Worm (Caenorhabditis elegans) whole organism, L1 larva: ENCODE results near the gene tpi-1.

Experiments
- aha-1 ChIP-seq: fragments of 150-350 bp; optimal IDR thresholded peaks from 2 replicates; lab custom pipeline; 2014; ENCODE audit warnings: missing biosample characterization, missing genetic modification characterization
- blmp-1 ChIP-seq: fragments of 150-350 bp; optimal IDR thresholded peaks from 2 replicates; lab custom pipeline; 2014; ENCODE audit warnings: missing biosample characterization, missing genetic modification characterization
- ces-1 ChIP-seq: fragments of 150-350 bp; optimal IDR thresholded peaks from 2 replicates; lab custom pipeline; 2014; ENCODE audit warnings: missing biosample characterization, missing genetic modification reagents, missing genetic modification characterization
- dsc-1 ChIP-seq: sonication (generic microtip); optimal IDR thresholded peaks from 2 replicates; lab custom pipeline; 2016; ENCODE audit warnings: mild to moderate bottlenecking, missing genetic modification characterization, missing compliant biosample characterization
- jun-1 ChIP-seq: fragments of 150-350 bp; optimal IDR thresholded peaks from 2 replicates; lab custom pipeline; 2014; ENCODE audit warnings: missing biosample characterization, missing genetic modification reagents, missing genetic modification characterization
- lin-35 ChIP-seq, 2 experiments: fragments of 150-350 bp; optimal IDR thresholded peaks; 2 replicates each; lab custom pipeline; 2014; ENCODE audit warnings: missing biosample characterization in 2 of 2, missing genetic modification characterization in 2 of 2, missing genetic modification reagents in 2 of 2
- lsy-2 ChIP-seq, 2 experiments: fragments of 150-350 bp; optimal IDR thresholded peaks; 2 replicates each; lab custom pipeline; 2014; ENCODE audit warnings: missing biosample characterization in 2 of 2, missing genetic modification characterization in 2 of 2
- mdl-1 ChIP-seq, 2 experiments: fragments of 150-350 bp; optimal IDR thresholded peaks; 2 replicates each; lab custom pipeline; 2014 to 2017; ENCODE audit warnings: missing biosample characterization in 2 of 2, missing genetic modification characterization in 2 of 2, inconsistent platforms in 1 of 2
- nhr-76 ChIP-seq: sonication (generic microtip); optimal IDR thresholded peaks from 2 replicates; lab custom pipeline; 2017; ENCODE audit warnings: missing biosample characterization, missing genetic modification characterization
- nhr-77 ChIP-seq: fragments of 150-350 bp; optimal IDR thresholded peaks from 2 replicates; lab custom pipeline; 2014; ENCODE audit warnings: missing biosample characterization, missing genetic modification characterization
- nhr-84 ChIP-seq: sonication (generic microtip); optimal IDR thresholded peaks from 2 replicates; lab custom pipeline; 2017; ENCODE audit warnings: missing biosample characterization, missing genetic modification characterization
- nhr-85 ChIP-seq: sonication (generic microtip); peaks from one replicate; lab custom pipeline; 2016; ENCODE audit warnings: missing genetic modification characterization, inconsistent platforms, missing compliant biosample characterization

DNA sequence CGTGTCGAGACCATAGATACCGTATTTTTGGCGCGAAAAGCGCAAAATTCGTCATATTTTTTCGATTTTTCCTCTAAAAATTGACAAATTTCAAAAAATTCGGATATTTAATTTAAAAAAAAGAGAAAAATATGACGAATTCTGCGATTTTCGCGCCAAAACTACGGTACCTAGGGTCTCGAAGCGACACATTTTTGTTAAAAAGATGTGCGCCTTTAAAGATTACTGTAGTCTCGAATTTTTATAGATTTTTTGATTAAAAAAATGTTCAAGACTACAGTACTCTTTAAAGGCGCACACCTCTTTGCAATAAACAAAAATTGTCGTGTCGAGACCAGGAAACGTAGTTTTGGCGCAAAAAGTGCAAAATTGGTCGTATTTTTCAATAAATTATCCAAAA is 2.9 kb downstream of the tpi-1 start:
- TF ChIP-seq nhr-77 (tag; lab: Kevin White, UChicago) = no peak
- no peak for TF ChIP-seq nhr-76 (tag; lab: Kevin White, UChicago)
- no peak for TF ChIP-seq nhr-85 (tag; lab: Kevin White, UChicago)
- TF ChIP-seq lsy-2 (tag; optimal IDR thresholded peaks at IDR 0.05; lab: Kevin White, UChicago) = no peak
- TF ChIP-seq lin-35 (GFP tag; optimal IDR thresholded peaks at IDR 0.05; lab: Kevin White, UChicago) = no peak
- TF ChIP-seq blmp-1 = no peak
- TF ChIP-seq aha-1 = no peak
- no peak for TF ChIP-seq jun-1 (tag; lab: Kevin White, UChicago)
- no peak for TF ChIP-seq dsc-1 (tag; lab: Kevin White, UChicago)
- TF ChIP-seq ces-1 (GFP tag; lab: Kevin White, UChicago) = no peak
- TF ChIP-seq nhr-84 = no peak
- no peak for TF ChIP-seq mdl-1 (tag; optimal IDR thresholded peaks at IDR 0.05; lab: Kevin White, UChicago)
